Worm (Caenorhabditis elegans) whole organism, L4 larva: ENCODE data around the gene srg-68.

ENCODE experiments used
- D1046.2 ChIP-seq: fragments of 200-800 bp; sonication (Bioruptor generic); IDR thresholded peaks from 2 replicates; pipeline ENCODE4 v1.3.6; 2022; ENCODE audit warnings: missing genetic modification characterization, missing compliant biosample characterization
- F26F4.8 ChIP-seq: fragments of 200-800 bp; sonication (Bioruptor generic); conservative IDR thresholded peaks from 2 replicates; pipeline ENCODE4 v1.3.6; 2022; ENCODE audit warnings: missing genetic modification characterization, missing compliant biosample characterization
- T20F7.1 ChIP-seq: fragments of 200-800 bp; sonication (Bioruptor generic); optimal IDR thresholded peaks from 2 replicates; lab custom pipeline; 2018; ENCODE audit warnings: mild to moderate bottlenecking, missing genetic modification characterization, missing compliant biosample characterization
- T26A8.4 ChIP-seq: fragments of 200-800 bp; sonication (Bioruptor generic); IDR thresholded peaks from 2 replicates; pipeline ENCODE4 v1.3.6; 2022; ENCODE audit warnings: missing genetic modification characterization, missing compliant biosample characterization
- Y105C5A.15 ChIP-seq: fragments of 200-800 bp; sonication (Bioruptor generic); IDR thresholded peaks from 2 replicates; pipeline ENCODE4 v1.3.6; 2022; ENCODE audit warnings: missing genetic modification characterization, missing compliant biosample characterization
- Y48G9A.11 ChIP-seq: fragments of 200-800 bp; sonication (Bioruptor generic); IDR thresholded peaks from 2 replicates; pipeline ENCODE4 v1.3.6; 2022; ENCODE audit warnings: missing genetic modification reagents, missing genetic modification characterization, missing compliant biosample characterization
- Y75B8A.6 ChIP-seq: fragments of 200-800 bp; sonication (Bioruptor generic); IDR thresholded peaks from 2 replicates; pipeline ENCODE4 v1.3.6; 2022; ENCODE audit warnings: missing genetic modification reagents, missing genetic modification characterization, missing compliant biosample characterization
- ZK546.5 ChIP-seq, 2 experiments: sonication (generic microtip); optimal IDR thresholded peaks; 2 replicates each; lab custom pipeline; 2017; ENCODE audit warnings: missing biosample characterization in 2 of 2, missing genetic modification characterization in 2 of 2
- aly-2 ChIP-seq: sonication (generic microtip); optimal IDR thresholded peaks from 2 replicates; lab custom pipeline; 2018; ENCODE audit warnings: missing biosample characterization, missing genetic modification characterization
- ceh-82 ChIP-seq: sonication (generic microtip); optimal IDR thresholded peaks from 2 replicates; lab custom pipeline; 2017; ENCODE audit warnings: missing biosample characterization, missing genetic modification characterization
- cey-2 ChIP-seq: sonication (generic microtip); optimal IDR thresholded peaks from 3 replicates; lab custom pipeline; 2017; ENCODE audit warnings: missing genetic modification characterization, mild to moderate bottlenecking, missing compliant biosample characterization, antibody characterized with exemption, borderline replicate concordance; ENCODE audit not compliant: insufficient read depth
- daf-19 ChIP-seq: fragments of 200-800 bp; sonication (Bioruptor generic); conservative IDR thresholded peaks from 2 replicates; pipeline ENCODE4 v1.3.6; 2022; ENCODE audit warnings: missing genetic modification characterization, missing compliant biosample characterization
- daf-8 ChIP-seq: fragments of 200-800 bp; sonication (Bioruptor generic); IDR thresholded peaks from 2 replicates; pipeline ENCODE4 v1.3.6; 2022; ENCODE audit warnings: missing genetic modification characterization, missing compliant biosample characterization
- dmd-9 ChIP-seq: fragments of 200-800 bp; sonication (Bioruptor generic); IDR thresholded peaks from 2 replicates; pipeline ENCODE4 v1.3.6; 2022; ENCODE audit warnings: missing genetic modification reagents, missing genetic modification characterization, missing compliant biosample characterization
- egl-27 ChIP-seq: sonication (generic microtip); optimal IDR thresholded peaks from 3 replicates; lab custom pipeline; 2017; ENCODE audit warnings: missing biosample characterization, missing genetic modification reagents, missing genetic modification characterization
- fkh-10 ChIP-seq: fragments of 150-350 bp; optimal IDR thresholded peaks from 2 replicates; lab custom pipeline; 2014; ENCODE audit warnings: missing biosample characterization, missing genetic modification reagents, missing genetic modification characterization
- hlh-11 ChIP-seq: fragments of 200-800 bp; sonication (Bioruptor generic); optimal IDR thresholded peaks from 2 replicates; lab custom pipeline; 2018; ENCODE audit warnings: mild to moderate bottlenecking, missing genetic modification characterization, missing compliant biosample characterization
- hlh-30 ChIP-seq: sonication (generic microtip); optimal IDR thresholded peaks from 2 replicates; lab custom pipeline; 2017; ENCODE audit warnings: antibody characterized with exemption, mild to moderate bottlenecking, missing genetic modification characterization, missing compliant biosample characterization; ENCODE audit not compliant: insufficient read depth
- lir-3 ChIP-seq: sonication (generic microtip); optimal IDR thresholded peaks from 2 replicates; lab custom pipeline; 2016; ENCODE audit warnings: mild to moderate bottlenecking, missing genetic modification characterization, missing compliant biosample characterization
- madf-9 ChIP-seq: fragments of 200-800 bp; sonication (Bioruptor generic); conservative IDR thresholded peaks from 2 replicates; pipeline ENCODE4 v1.3.6; 2022; ENCODE audit warnings: missing genetic modification reagents, missing genetic modification characterization, missing compliant biosample characterization
- mdt-29 ChIP-seq: fragments of 200-800 bp; sonication (Bioruptor generic); IDR thresholded peaks from 2 replicates; pipeline ENCODE4 v1.3.6; 2022; ENCODE audit warnings: missing genetic modification reagents, missing genetic modification characterization, missing compliant biosample characterization
- nhr-111 ChIP-seq: fragments of 200-800 bp; sonication (Bioruptor generic); optimal IDR thresholded peaks from 2 replicates; lab custom pipeline; 2018; ENCODE audit warnings: mild to moderate bottlenecking, missing genetic modification characterization, missing compliant biosample characterization
- nhr-28 ChIP-seq: fragments of 150-350 bp; optimal IDR thresholded peaks from 2 replicates; lab custom pipeline; 2014; ENCODE audit warnings: missing biosample characterization, missing genetic modification characterization
- nhr-41 ChIP-seq: fragments of 200-800 bp; sonication (Bioruptor generic); IDR thresholded peaks from 2 replicates; pipeline ENCODE4 v1.3.6; 2022; ENCODE audit warnings: missing genetic modification reagents, missing genetic modification characterization, missing compliant biosample characterization
- nhr-42 ChIP-seq: fragments of 200-800 bp; sonication (Bioruptor generic); IDR thresholded peaks from 2 replicates; pipeline ENCODE4 v1.3.6; 2022; ENCODE audit warnings: missing genetic modification characterization, missing compliant biosample characterization
- nhr-48 ChIP-seq: sonication (generic microtip); optimal IDR thresholded peaks from 2 replicates; lab custom pipeline; 2016; ENCODE audit warnings: mild to moderate bottlenecking, missing genetic modification characterization, missing compliant biosample characterization
- nhr-6 ChIP-seq: fragments of 150-350 bp; optimal IDR thresholded peaks from 2 replicates; lab custom pipeline; 2014; ENCODE audit warnings: missing biosample characterization, missing genetic modification characterization
- nhr-77 ChIP-seq: fragments of 150-350 bp; optimal IDR thresholded peaks from 2 replicates; lab custom pipeline; 2014; ENCODE audit warnings: missing biosample characterization, missing genetic modification characterization
- pha-4 ChIP-seq, 2 experiments: fragments of 150-350 bp in 1 of 2; fragments of 200-800 bp in 1 of 2; sonication (Bioruptor generic) in 1 of 2; IDR thresholded peaks in 1 of 2; optimal IDR thresholded peaks in 1 of 2; 2 replicates each; pipeline versions ENCODE4 v1.3.6 to Lab custom; 2014 to 2022; ENCODE audit warnings: missing genetic modification characterization in 2 of 2, missing genetic modification reagents in 2 of 2, missing biosample characterization in 1 of 2, missing compliant biosample characterization in 1 of 2
- php-3 ChIP-seq: fragments of 200-800 bp; sonication (Bioruptor generic); IDR thresholded peaks from 2 replicates; pipeline ENCODE4 v1.3.6; 2022; ENCODE audit warnings: missing genetic modification reagents, missing genetic modification characterization, missing compliant biosample characterization
- pqm-1 ChIP-seq: sonication (generic microtip); optimal IDR thresholded peaks from 2 replicates; lab custom pipeline; 2017; ENCODE audit warnings: missing biosample characterization, missing genetic modification characterization
- saeg-2 ChIP-seq: fragments of 200-800 bp; sonication (Bioruptor generic); IDR thresholded peaks from 2 replicates; pipeline ENCODE4 v1.3.6; 2022; ENCODE audit warnings: missing genetic modification reagents, missing genetic modification characterization, missing compliant biosample characterization
- spr-1 ChIP-seq: sonication (generic microtip); optimal IDR thresholded peaks from 2 replicates; lab custom pipeline; 2016; ENCODE audit warnings: mild to moderate bottlenecking, missing genetic modification characterization, missing compliant biosample characterization
- tag-97 ChIP-seq: fragments of 200-800 bp; sonication (Bioruptor generic); IDR thresholded peaks from 2 replicates; pipeline ENCODE4 v1.3.6; 2022; ENCODE audit warnings: missing genetic modification characterization, missing compliant biosample characterization
- tra-1 ChIP-seq: fragments of 200-800 bp; sonication (Bioruptor generic); IDR thresholded peaks from 2 replicates; pipeline ENCODE4 v1.3.6; 2022; ENCODE audit warnings: missing genetic modification reagents, missing genetic modification characterization, missing compliant biosample characterization
- unc-62 ChIP-seq, 3 experiments: fragments of 150-350 bp in 1 of 3; sonication (generic microtip); optimal IDR thresholded peaks in 2 of 3; peaks in 1 of 3; 1 replicate in 1 of 3; 2 replicates in 2 of 3; lab custom pipeline; 2014 to 2017; ENCODE audit warnings: missing biosample characterization in 3 of 3, missing genetic modification characterization in 3 of 3, missing genetic modification reagents in 3 of 3, missing genotype in 1 of 3
- zag-1 ChIP-seq: fragments of 150-350 bp; optimal IDR thresholded peaks from 2 replicates; lab custom pipeline; 2014; ENCODE audit warnings: missing biosample characterization, missing genetic modification characterization
- zfp-2 ChIP-seq: sonication (generic microtip); optimal IDR thresholded peaks from 2 replicates; lab custom pipeline; 2016; ENCODE audit warnings: mild to moderate bottlenecking, missing genetic modification characterization, missing compliant biosample characterization
- zfp-3 ChIP-seq: fragments of 200-800 bp; sonication (Bioruptor generic); conservative IDR thresholded peaks from 2 replicates; pipeline ENCODE4 v1.3.6; 2022; ENCODE audit warnings: missing genetic modification reagents, missing genetic modification characterization, missing compliant biosample characterization
- zip-11 ChIP-seq: fragments of 200-800 bp; sonication (Bioruptor generic); IDR thresholded peaks from 2 replicates; pipeline ENCODE4 v1.3.6; 2022; ENCODE audit warnings: missing genetic modification characterization, missing compliant biosample characterization

Gene srg-68

DNA sequence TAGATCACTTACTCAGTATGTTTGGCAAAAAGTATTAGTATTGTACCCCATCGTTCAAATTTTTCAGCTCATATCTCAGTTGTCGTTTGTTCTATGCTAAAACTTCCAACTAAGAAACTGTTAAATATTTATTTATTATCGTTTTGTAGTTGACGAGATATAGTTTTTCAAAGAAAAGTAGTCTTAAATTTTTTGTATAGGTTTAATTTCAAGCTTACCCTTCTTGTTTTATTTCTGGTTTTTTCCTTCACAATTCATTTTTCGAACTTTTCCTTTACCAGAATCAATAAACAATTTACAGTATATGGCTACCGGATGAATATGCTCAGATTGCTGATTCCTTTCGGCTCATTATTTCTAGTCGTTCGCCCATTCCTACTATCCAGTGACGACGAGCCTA is 19.4 kb downstream of the srg-68 start, which contains the start of gene F08F3.1:
Gene F08F3.1 (plus strand): TSS at position 301 of the 400 bp plus-strand sequence.
- TF ChIP-seq lir-3 (tag; lab: Kevin White, UChicago) (no peak), ZK546.5 (tag; optimal IDR thresholded peaks at IDR 0.05; lab: Kevin White, UChicago) (no peak), unc-62 (GFP tag; optimal IDR thresholded peaks at IDR 0.05 in 1 of 2; lab: Kevin White, UChicago) (peak in 1 of 2 experiments; percentile 89), unc-62 (tag; optimal IDR thresholded peaks at IDR 0.05; lab: Kevin White, UChicago) (no peak), nhr-42 (no peak)

DNA sequence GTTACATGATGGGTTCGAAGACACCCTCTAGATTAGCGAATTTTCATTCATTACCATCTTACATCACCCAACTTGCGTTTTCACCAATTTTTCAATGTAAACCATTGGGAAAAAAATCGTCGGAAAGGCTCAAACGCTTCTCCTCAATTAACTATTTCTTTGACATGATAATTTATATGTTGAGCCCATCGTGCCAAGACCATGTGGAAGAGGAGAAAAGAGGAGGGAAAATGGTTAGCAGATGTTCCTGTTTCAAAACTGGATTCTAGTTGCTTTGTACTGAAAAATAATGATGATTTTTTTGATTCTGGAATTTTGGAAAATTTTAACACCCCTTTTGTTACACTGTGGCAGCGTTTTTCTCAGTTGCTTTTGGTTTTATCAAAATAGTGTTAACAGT is 21.2 kb downstream of the srg-68 start:
- TF ChIP-seq unc-62 (GFP tag; optimal IDR thresholded peaks at IDR 0.05 in 1 of 2; lab: Kevin White, UChicago) (peak in 1 of 2 experiments; percentile 57), unc-62 (tag; optimal IDR thresholded peaks at IDR 0.05; lab: Kevin White, UChicago) (no peak), Y75B8A.6 (no peak)

DNA sequence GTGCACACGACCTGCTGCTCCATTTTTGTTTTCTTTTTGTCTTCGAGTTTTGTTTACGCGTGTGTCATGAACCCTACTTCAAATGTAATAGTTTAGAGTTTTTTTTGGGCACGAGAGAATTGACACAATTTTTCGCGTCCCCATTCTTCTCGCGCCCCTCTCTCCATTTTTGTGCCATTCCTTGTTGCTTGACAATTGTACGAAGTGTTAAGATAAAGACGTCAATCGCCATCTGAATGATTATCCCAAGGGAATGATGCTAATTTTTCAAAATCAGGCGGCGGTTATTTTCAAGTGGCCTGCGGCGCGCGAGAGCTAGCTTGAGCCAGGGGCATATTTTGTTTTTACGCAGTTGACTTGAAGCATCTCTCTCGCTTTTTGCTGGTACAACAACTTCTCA is 22.9 kb downstream of the srg-68 start:
- TF ChIP-seq unc-62 (GFP tag; optimal IDR thresholded peaks at IDR 0.05 in 1 of 2; lab: Kevin White, UChicago): peak in 1 of 2 experiments; percentile 95
- TF ChIP-seq unc-62 (tag; optimal IDR thresholded peaks at IDR 0.05; lab: Kevin White, UChicago): no peak
- TF ChIP-seq spr-1 (tag; lab: Kevin White, UChicago): no peak
- TF ChIP-seq ZK546.5 (tag; optimal IDR thresholded peaks at IDR 0.05; lab: Kevin White, UChicago): no peak
- no peak for TF ChIP-seq aly-2 (tag; lab: Kevin White, UChicago)
- no peak for TF ChIP-seq nhr-42
- no peak for TF ChIP-seq nhr-77 (tag; lab: Kevin White, UChicago)
- no peak for TF ChIP-seq mdt-29 (GFP tag; lab: Robert Waterston, UW)
- no peak for TF ChIP-seq F26F4.8 (GFP tag; lab: Robert Waterston, UW)

DNA sequence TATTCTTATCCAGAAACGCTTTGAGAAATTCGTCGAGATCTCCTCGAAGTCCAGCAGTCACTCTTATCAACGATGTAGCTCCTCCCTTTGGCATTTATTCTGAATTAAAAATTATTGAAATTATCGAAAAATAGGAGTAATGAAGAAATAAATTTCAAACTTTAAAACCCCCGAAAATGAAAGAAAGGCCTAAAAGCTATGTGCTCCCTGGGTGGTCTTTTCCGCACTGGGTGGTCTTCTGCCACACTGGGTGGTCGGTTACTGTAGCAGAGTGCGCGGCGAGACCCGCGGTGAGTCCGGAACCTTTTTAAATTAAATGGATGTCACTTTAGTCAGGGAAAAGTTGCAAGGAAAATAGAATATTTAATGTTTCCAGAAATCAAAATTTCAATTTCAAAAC is 26.2 kb downstream of the srg-68 start, which contains the start of gene snpc-1.3:
Gene snpc-1.3 (minus strand): TSS at position 101 of the 400 bp plus-strand sequence.
- TF ChIP-seq dmd-9 (GFP tag; lab: Robert Waterston, UW) (no peak), tra-1 (GFP tag; lab: Robert Waterston, UW) (0 out of 2 replicates have a peak, but pooled peaks have one; percentile 63)

DNA sequence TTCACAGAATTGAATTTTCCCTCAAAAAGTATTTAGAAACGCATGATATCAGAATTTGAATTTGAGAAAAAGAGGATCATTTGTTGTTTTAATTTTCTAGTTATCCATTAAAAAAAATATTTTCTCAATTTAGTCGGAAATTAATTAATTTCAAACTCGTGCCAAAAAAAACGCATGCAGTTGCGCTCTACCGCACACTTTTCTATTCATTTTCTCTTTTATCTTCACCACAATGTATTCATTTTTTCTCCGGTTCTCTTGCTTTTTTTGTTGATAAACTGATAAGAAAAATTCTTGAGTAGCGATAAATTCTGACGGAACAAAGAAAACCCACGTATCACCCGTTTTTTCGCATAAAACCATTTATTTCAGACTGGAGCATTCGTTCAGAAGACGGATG is 32.2 kb downstream of the srg-68 start, which contains the start of gene acl-6:
Gene acl-6 (plus strand): TSS at position 367 of the 400 bp plus-strand sequence.
- TF ChIP-seq D1046.2 (GFP tag; lab: Robert Waterston, UW): no peak
- no peak for TF ChIP-seq nhr-41 (GFP tag; lab: Robert Waterston, UW)
- TF ChIP-seq zag-1 (tag; lab: Kevin White, UChicago): no peak
- no peak for TF ChIP-seq Y48G9A.11
- TF ChIP-seq Y105C5A.15 (GFP tag; lab: Robert Waterston, UW): no peak
- peak; percentile 67 for TF ChIP-seq hlh-30
- no peak for TF ChIP-seq fkh-10 (GFP tag; lab: Kevin White, UChicago)
- peak; percentile 85 for TF ChIP-seq php-3 (GFP tag; lab: Robert Waterston, UW)
- TF ChIP-seq nhr-111 (GFP tag; lab: Kevin White, UChicago): no peak
- TF ChIP-seq T20F7.1: no peak
- TF ChIP-seq cey-2 (tag; lab: Kevin White, UChicago): no peak
- no peak for TF ChIP-seq zfp-2 (tag; lab: Kevin White, UChicago)
- TF ChIP-seq pha-4 (GFP tag; IDR thresholded peaks at IDR 0.05; lab: Robert Waterston, UW): no peak
- peak; percentile 14 for TF ChIP-seq pha-4 (tag; optimal IDR thresholded peaks at IDR 0.05; lab: Kevin White, UChicago)
- no peak for TF ChIP-seq daf-8 (GFP tag; lab: Robert Waterston, UW)
- TF ChIP-seq zip-11 (GFP tag; lab: Robert Waterston, UW): no peak
- TF ChIP-seq nhr-28: peak; percentile 97
- no peak for TF ChIP-seq madf-9 (GFP tag; lab: Robert Waterston, UW)
- peak; percentile 88 for TF ChIP-seq hlh-11 (tag; lab: Kevin White, UChicago)
- no peak for TF ChIP-seq T26A8.4 (GFP tag; lab: Robert Waterston, UW)
- TF ChIP-seq saeg-2: no peak
- peak; percentile 37 for TF ChIP-seq nhr-48 (tag; lab: Kevin White, UChicago)
- no peak for TF ChIP-seq mdt-29 (GFP tag; lab: Robert Waterston, UW)
- TF ChIP-seq unc-62 (GFP tag; optimal IDR thresholded peaks at IDR 0.05 in 1 of 2; lab: Kevin White, UChicago): no peak
- TF ChIP-seq unc-62 (tag; optimal IDR thresholded peaks at IDR 0.05; lab: Kevin White, UChicago): no peak
- no peak for TF ChIP-seq Y75B8A.6
- TF ChIP-seq tag-97: no peak
- no peak for TF ChIP-seq ceh-82
- TF ChIP-seq daf-19 (GFP tag; lab: Robert Waterston, UW): no peak
- TF ChIP-seq egl-27 (tag; lab: Kevin White, UChicago): no peak
- TF ChIP-seq zfp-3 (GFP tag; lab: Robert Waterston, UW): no peak
- TF ChIP-seq pqm-1 (tag; lab: Kevin White, UChicago): peak; percentile 99
- peak; percentile 95 for TF ChIP-seq nhr-77 (tag; lab: Kevin White, UChicago)
- peak; percentile 47 for TF ChIP-seq nhr-6 (tag; lab: Kevin White, UChicago)
